Worm (Caenorhabditis elegans): ENCODE measurements around the gene rpl-5.

The rpl-5 gene

ce11 chrII:8583035-8583434, 13.3 kb downstream of the rpl-5 start:
- TF ChIP-seq nhr-48 (tag; optimal IDR thresholded peaks at IDR 0.05) (no peak), lir-3 (tag; optimal IDR thresholded peaks at IDR 0.05) (no peak), madf-5 (GFP tag; IDR thresholded peaks at IDR 0.05) (no peak), arid-1 (GFP tag; conservative IDR thresholded peaks at IDR 0.05) (no peak), lin-38 (GFP tag; IDR thresholded peaks at IDR 0.05) (0 out of 2 replicates have a peak, but pooled peaks have one; percentile 28), ama-1 (optimal IDR thresholded peaks at IDR 0.05) (peak; percentile 58), spr-3 (GFP tag; optimal IDR thresholded peaks at IDR 0.05) (no peak), unc-39 (tag; optimal IDR thresholded peaks at IDR 0.05) (no peak), vab-7 (GFP tag; IDR thresholded peaks at IDR 0.05) (no peak), nhr-25 (tag; optimal IDR thresholded peaks at IDR 0.05; ENCODE audit: borderline replicate concordance, insufficient read depth) (no peak), hlh-30 (tag; optimal IDR thresholded peaks at IDR 0.05; ENCODE audit: insufficient read depth) (peak; percentile 7), dpl-1 (GFP tag; optimal IDR thresholded peaks at IDR 0.05) (no peak), spr-1 (tag; optimal IDR thresholded peaks at IDR 0.05) (no peak)

- peak; percentile 18 for TF ChIP-seq rbr-2 (tag; optimal IDR thresholded peaks at IDR 0.05)
- peak in 1 of 2 experiments; percentile 24 for TF ChIP-seq hif-1 (tag; optimal IDR thresholded peaks at IDR 0.05)
- TF ChIP-seq hlh-30 (tag; optimal IDR thresholded peaks at IDR 0.05; ENCODE audit: insufficient read depth): peak; percentile 57
- TF ChIP-seq nhr-48 (tag; optimal IDR thresholded peaks at IDR 0.05): peak; percentile 51
- TF ChIP-seq mep-1 (tag; optimal IDR thresholded peaks at IDR 0.05): peak; percentile 53
- peak in 1 of 2 experiments; percentile 55 for TF ChIP-seq mdl-1 (tag; optimal IDR thresholded peaks at IDR 0.05)
- TF ChIP-seq lsy-2 (tag; optimal IDR thresholded peaks at IDR 0.05): peak in 1 of 2 experiments; percentile 45
- peak; percentile 31 for TF ChIP-seq dve-1 (tag; optimal IDR thresholded peaks at IDR 0.05; ENCODE audit: insufficient read depth)
- no peak for TF ChIP-seq zfp-3 (GFP tag; conservative IDR thresholded peaks at IDR 0.05)
- TF ChIP-seq mxl-2 (GFP tag; conservative IDR thresholded peaks at IDR 0.05): no peak
- TF ChIP-seq nhr-28 (tag; optimal IDR thresholded peaks at IDR 0.05): peak; percentile 16
- TF ChIP-seq dmd-8 (GFP tag; IDR thresholded peaks at IDR 0.05): no peak
- no peak for TF ChIP-seq nhr-11 (tag; optimal IDR thresholded peaks at IDR 0.05)
- TF ChIP-seq daf-16 (GFP tag; optimal IDR thresholded peaks at IDR 0.05): peak in 1 of 2 experiments; percentile 57
- no peak for TF ChIP-seq daf-16 (tag; optimal IDR thresholded peaks at IDR 0.05)
- TF ChIP-seq mxl-3 (GFP tag; optimal IDR thresholded peaks at IDR 0.05): peak; percentile 4
- no peak for TF ChIP-seq mes-2 (tag; optimal IDR thresholded peaks at IDR 0.05; ENCODE audit: poor library complexity, severe bottlenecking)
- no peak for TF ChIP-seq aha-1 (tag)
- TF ChIP-seq fkh-10 (GFP tag; optimal IDR thresholded peaks at IDR 0.05): no peak
- TF ChIP-seq egl-27 (tag; optimal IDR thresholded peaks at IDR 0.05): no peak
- no peak for TF ChIP-seq D1046.2 (GFP tag; IDR thresholded peaks at IDR 0.05)
- TF ChIP-seq T26A8.4 (GFP tag; IDR thresholded peaks at IDR 0.05): peak; percentile 83; the same call in 1 of the 2 replicates
- TF ChIP-seq hlh-11 (tag; optimal IDR thresholded peaks at IDR 0.05): peak; percentile 65
- no peak for TF ChIP-seq F37D6.2 (tag; optimal IDR thresholded peaks at IDR 0.05)
- no peak for TF ChIP-seq lin-29 (GFP tag; IDR thresholded peaks at IDR 0.05)
- TF ChIP-seq nhr-42 (GFP tag; IDR thresholded peaks at IDR 0.05): no peak
- no peak for TF ChIP-seq arid-1 (GFP tag; conservative IDR thresholded peaks at IDR 0.05)
- TF ChIP-seq ZK337.2 (GFP tag; IDR thresholded peaks at IDR 0.05): no peak
- no peak for TF ChIP-seq lin-13 (GFP tag; optimal IDR thresholded peaks at IDR 0.05)
- peak; percentile 43; the same call in 1 of the 2 replicates for TF ChIP-seq ctbp-1 (GFP tag; IDR thresholded peaks at IDR 0.05)
- TF ChIP-seq nhr-10 (tag; optimal IDR thresholded peaks at IDR 0.05): no peak
Measured at ce11 chrII:8585036-8585627, 15.4 kb downstream of the rpl-5 start, which contains the start of gene F54C9.11. Gene F54C9.11 (minus strand): TSS chrII:8585086.
